1 fruit fly cellular context compared by ENCODE assay signal in genomic region chrX:1948508-1949065, dm6.
A peak's percentile ranks its signal among the peaks of the same experiment; 100 is the strongest.
TF ChIP-seq lines count a peak whose summit lies in the region.

No protein-coding gene starts in this region.

TF ChIP-seq in whole organism, embryonic, 481 proteins besides CTCF, POLR2A, EP300 and RAD21 (continued from another document and continues in another):
- TF ChIP-seq CG10147 (GFP tag; optimal IDR thresholded peaks at IDR 0.05; lab: Kevin White, UChicago) (peak; percentile 3), Pdp1 (GFP tag; optimal IDR thresholded peaks at IDR 0.05; lab: Kevin White, UChicago) (no peak), row (GFP tag; IDR thresholded peaks at IDR 0.05; lab: Robert Waterston, UW) (peak; percentile 53), vvl (GFP tag; IDR thresholded peaks at IDR 0.05; lab: Robert Waterston, UW) (0 out of 2 replicates have a peak, but pooled peaks have one; percentile 19), Meics (GFP tag; optimal IDR thresholded peaks at IDR 0.05; lab: Kevin White, UChicago) (peak; percentile 77), bbx (GFP tag; IDR thresholded peaks at IDR 0.05; lab: Robert Waterston, UW; ENCODE audit: partially characterized antibody) (no peak), CG9932 (GFP tag; IDR thresholded peaks at IDR 0.05; lab: Robert Waterston, UW) (peak; percentile 77), Bdp1 (GFP tag; optimal IDR thresholded peaks at IDR 0.05; lab: Kevin White, UChicago) (no peak), abd-A (tag; optimal IDR thresholded peaks at IDR 0.05; lab: Kevin White, UChicago) (no peak), oc (tag; optimal IDR thresholded peaks at IDR 0.05; lab: Kevin White, UChicago) (no peak), rib (GFP tag; IDR thresholded peaks at IDR 0.05; lab: Robert Waterston, UW) (peak; percentile 72; the same call in 1 of the 2 replicates), zf30C (GFP tag; optimal IDR thresholded peaks at IDR 0.05; lab: Kevin White, UChicago) (no peak), CG13123 (GFP tag; optimal IDR thresholded peaks at IDR 0.05; lab: Kevin White, UChicago) (no peak), H2.0 (GFP tag; IDR thresholded peaks at IDR 0.05; lab: Robert Waterston, UW) (peak; percentile 35; the same call in 1 of the 2 replicates), CG13775 (GFP tag; optimal IDR thresholded peaks at IDR 0.05; lab: Kevin White, UChicago) (peak; percentile 52), CG14860 (GFP tag; IDR thresholded peaks at IDR 0.05; lab: Robert Waterston, UW; ENCODE audit: partially characterized antibody) (no peak), org-1 (GFP tag; optimal IDR thresholded peaks at IDR 0.05; lab: Kevin White, UChicago) (peak; percentile 65), ash1 (GFP tag; optimal IDR thresholded peaks at IDR 0.05; lab: Kevin White, UChicago) (no peak), CG10654 (GFP tag; optimal IDR thresholded peaks at IDR 0.05; lab: Kevin White, UChicago) (no peak), Fer3 (tag; optimal IDR thresholded peaks at IDR 0.05; lab: Kevin White, UChicago) (peak; percentile 59), CG13296 (GFP tag; optimal IDR thresholded peaks at IDR 0.05; lab: Kevin White, UChicago) (no peak), Neu2 (GFP tag; optimal IDR thresholded peaks at IDR 0.05; lab: Kevin White, UChicago; ENCODE audit: borderline replicate concordance) (no peak), sens (GFP tag; lab: Kevin White, UChicago) (peak; percentile 69), caup (GFP tag; optimal IDR thresholded peaks at IDR 0.05; lab: Kevin White, UChicago; ENCODE audit: severe bottlenecking) (peak; percentile 52), Atf3 (GFP tag; optimal IDR thresholded peaks at IDR 0.05; lab: Kevin White, UChicago) (no peak), CG14965 (GFP tag; optimal IDR thresholded peaks at IDR 0.05; lab: Kevin White, UChicago; ENCODE audit: borderline replicate concordance) (no peak), wdn (GFP tag; IDR thresholded peaks at IDR 0.05; lab: Robert Waterston, UW) (peak; percentile 67), NK7.1 (GFP tag; optimal IDR thresholded peaks at IDR 0.05; lab: Kevin White, UChicago) (no peak), stwl (tag; optimal IDR thresholded peaks at IDR 0.05; lab: Kevin White, UChicago) (no peak), scrt (GFP tag; optimal IDR thresholded peaks at IDR 0.05; lab: Kevin White, UChicago) (peak; percentile 55), CG3065 (GFP tag; optimal IDR thresholded peaks at IDR 0.05; lab: Kevin White, UChicago) (no peak), fu2 (GFP tag; optimal IDR thresholded peaks at IDR 0.05; lab: Kevin White, UChicago) (no peak), CG11695 (GFP tag; IDR thresholded peaks at IDR 0.05; lab: Robert Waterston, UW) (peak; percentile 44; the same call in 1 of the 3 replicates), zen (tag; optimal IDR thresholded peaks at IDR 0.05; lab: Kevin White, UChicago) (no peak), pan (optimal IDR thresholded peaks at IDR 0.05; lab: Kevin White, UChicago) (no peak), pan (GFP tag; optimal IDR thresholded peaks at IDR 0.05 in 1 of 2, IDR thresholded peaks at IDR 0.05 in 1 of 2) (peak in 1 of 2 experiments; percentile 27), HmgZ (tag; optimal IDR thresholded peaks at IDR 0.05; lab: Kevin White, UChicago) (peak; percentile 61), ro (GFP tag; IDR thresholded peaks at IDR 0.05; lab: Robert Waterston, UW) (no peak), CG1832 (GFP tag; optimal IDR thresholded peaks at IDR 0.05; lab: Kevin White, UChicago) (peak; percentile 47), ato (GFP tag; IDR thresholded peaks at IDR 0.05; lab: Robert Waterston, UW; ENCODE audit: partially characterized antibody) (no peak), CkIIα-i1 (GFP tag; IDR thresholded peaks at IDR 0.05; lab: Robert Waterston, UW) (no peak), HmgD (GFP tag; optimal IDR thresholded peaks at IDR 0.05; lab: Kevin White, UChicago) (no peak), tgo (GFP tag; IDR thresholded peaks at IDR 0.05; lab: Robert Waterston, UW) (peak; percentile 45; the same call in 2 of the 3 replicates), CG2889 (GFP tag; IDR thresholded peaks at IDR 0.05; lab: Robert Waterston, UW) (no peak), BEAF-32 (GFP tag; optimal IDR thresholded peaks at IDR 0.05; lab: Kevin White, UChicago) (no peak), B-H1 (GFP tag; IDR thresholded peaks at IDR 0.05; lab: Robert Waterston, UW) (no peak; the same call in 2 of the 3 replicates), Awh (GFP tag; IDR thresholded peaks at IDR 0.05; lab: Robert Waterston, UW) (no peak), H15 (GFP tag; IDR thresholded peaks at IDR 0.05; lab: Robert Waterston, UW) (no peak), CG7928 (GFP tag; optimal IDR thresholded peaks at IDR 0.05; lab: Kevin White, UChicago) (peak; percentile 26), CG12219 (GFP tag; optimal IDR thresholded peaks at IDR 0.05; lab: Kevin White, UChicago) (no peak), CG7372 (GFP tag; IDR thresholded peaks at IDR 0.05; lab: Robert Waterston, UW) (0 out of 2 replicates have a peak, but pooled peaks have one; percentile 9), Dref (GFP tag; IDR thresholded peaks at IDR 0.05; lab: Robert Waterston, UW) (no peak), CG17186 (GFP tag; optimal IDR thresholded peaks at IDR 0.05; lab: Kevin White, UChicago) (no peak), Chrac-16 (GFP tag; optimal IDR thresholded peaks at IDR 0.05; lab: Kevin White, UChicago) (peak; percentile 41), tap (tag; optimal IDR thresholded peaks at IDR 0.05; lab: Kevin White, UChicago) (no peak), GATAe (GFP tag; conservative IDR thresholded peaks at IDR 0.05; lab: Robert Waterston, UW) (no peak), Drgx (GFP tag; IDR thresholded peaks at IDR 0.05; lab: Robert Waterston, UW) (peak; percentile 96), fru (optimal IDR thresholded peaks at IDR 0.05; lab: Kevin White, UChicago) (no peak), CG4424 (GFP tag; optimal IDR thresholded peaks at IDR 0.05; lab: Kevin White, UChicago) (peak; percentile 11), nerfin-2 (GFP tag; IDR thresholded peaks at IDR 0.05; lab: Robert Waterston, UW; ENCODE audit: partially characterized antibody) (no peak), dan (GFP tag; IDR thresholded peaks at IDR 0.05; lab: Robert Waterston, UW) (no peak), corto (GFP tag; optimal IDR thresholded peaks at IDR 0.05; lab: Kevin White, UChicago) (no peak), Ptx1 (GFP tag; IDR thresholded peaks at IDR 0.05; lab: Robert Waterston, UW) (peak; percentile 42; the same call in 1 of the 2 replicates), CG10321 (GFP tag; IDR thresholded peaks at IDR 0.05; lab: Robert Waterston, UW) (no peak; the same call in 1 of the 2 replicates), Doc2 (GFP tag; IDR thresholded peaks at IDR 0.05; lab: Robert Waterston, UW) (no peak), CG34422 (GFP tag; IDR thresholded peaks at IDR 0.05; lab: Robert Waterston, UW) (no peak), CG17385 (GFP tag; optimal IDR thresholded peaks at IDR 0.05; lab: Kevin White, UChicago) (no peak), Spps (tag; optimal IDR thresholded peaks at IDR 0.05; lab: Kevin White, UChicago) (no peak), sqz (GFP tag; optimal IDR thresholded peaks at IDR 0.05; lab: Kevin White, UChicago) (no peak), pzg (GFP tag; optimal IDR thresholded peaks at IDR 0.05; lab: Kevin White, UChicago) (no peak), Dfd (GFP tag; optimal IDR thresholded peaks at IDR 0.05; lab: Kevin White, UChicago) (no peak), ssp (GFP tag; IDR thresholded peaks at IDR 0.05; lab: Robert Waterston, UW) (no peak), CG33557 (GFP tag; optimal IDR thresholded peaks at IDR 0.05; lab: Kevin White, UChicago) (no peak), zfh1 (GFP tag; IDR thresholded peaks at IDR 0.05; lab: Robert Waterston, UW) (peak; percentile 47; the same call in 1 of the 3 replicates), CG7271 (tag; optimal IDR thresholded peaks at IDR 0.05; lab: Kevin White, UChicago) (no peak), CG11723 (GFP tag; optimal IDR thresholded peaks at IDR 0.05; lab: Kevin White, UChicago) (no peak), pnt (GFP tag; optimal IDR thresholded peaks at IDR 0.05; lab: Kevin White, UChicago) (no peak), CG9797 (GFP tag; optimal IDR thresholded peaks at IDR 0.05; lab: Kevin White, UChicago) (no peak), Hr51 (GFP tag; optimal IDR thresholded peaks at IDR 0.05; lab: Kevin White, UChicago) (peak; percentile 10 to 52), Adf1 (GFP tag; IDR thresholded peaks at IDR 0.05; lab: Robert Waterston, UW) (no peak), CG15514 (GFP tag; optimal IDR thresholded peaks at IDR 0.05; lab: Kevin White, UChicago) (peak; percentile 59), Lim3 (GFP tag; IDR thresholded peaks at IDR 0.05; lab: Robert Waterston, UW) (no peak), luna (GFP tag; optimal IDR thresholded peaks at IDR 0.05; lab: Kevin White, UChicago) (no peak), CG11560 (tag; IDR thresholded peaks at IDR 0.05; lab: Robert Waterston, UW) (0 out of 3 replicates have a peak, but pooled peaks have one; percentile 8), CG10274 (GFP tag; optimal IDR thresholded peaks at IDR 0.05; lab: Kevin White, UChicago) (peak; percentile 56), pho (GFP tag; optimal IDR thresholded peaks at IDR 0.05; lab: Kevin White, UChicago) (peak; percentile 54), dati (GFP tag; IDR thresholded peaks at IDR 0.05; lab: Robert Waterston, UW) (no peak), CG14441 (GFP tag; IDR thresholded peaks at IDR 0.05; lab: Robert Waterston, UW) (0 out of 2 replicates have a peak, but pooled peaks have one; percentile 17), CG8089 (GFP tag; optimal IDR thresholded peaks at IDR 0.05; lab: Kevin White, UChicago) (no peak), CG7745 (tag; optimal IDR thresholded peaks at IDR 0.05; lab: Kevin White, UChicago) (no peak), fd64A (GFP tag; optimal IDR thresholded peaks at IDR 0.05; lab: Kevin White, UChicago) (no peak), tx (GFP tag; optimal IDR thresholded peaks at IDR 0.05; lab: Kevin White, UChicago) (peak; percentile 11), Gsc (GFP tag; IDR thresholded peaks at IDR 0.05; lab: Robert Waterston, UW) (no peak), CoRest (tag; optimal IDR thresholded peaks at IDR 0.05; lab: Kevin White, UChicago) (peak; percentile 45), CG9437 (GFP tag; optimal IDR thresholded peaks at IDR 0.05; lab: Kevin White, UChicago) (peak; percentile 32), CG6765 (GFP tag; optimal IDR thresholded peaks at IDR 0.05; lab: Kevin White, UChicago) (peak; percentile 62), dimm (GFP tag; IDR thresholded peaks at IDR 0.05; lab: Robert Waterston, UW) (no peak), dmrt11E (tag; optimal IDR thresholded peaks at IDR 0.05; lab: Kevin White, UChicago) (no peak), Rx (GFP tag; IDR thresholded peaks at IDR 0.05; lab: Robert Waterston, UW) (peak; percentile 29; the same call in 1 of the 2 replicates), CG18599 (GFP tag; optimal IDR thresholded peaks at IDR 0.05; lab: Kevin White, UChicago) (peak; percentile 87), CG17912 (GFP tag; optimal IDR thresholded peaks at IDR 0.05; lab: Kevin White, UChicago) (no peak), CG13287 (GFP tag; IDR thresholded peaks at IDR 0.05; lab: Robert Waterston, UW; ENCODE audit: partially characterized antibody) (no peak), Atf-2 (GFP tag; optimal IDR thresholded peaks at IDR 0.05; lab: Kevin White, UChicago) (no peak), ham (GFP tag; IDR thresholded peaks at IDR 0.05; lab: Robert Waterston, UW) (0 out of 2 replicates have a peak, but pooled peaks have one; percentile 22), knrl (GFP tag; IDR thresholded peaks at IDR 0.05; lab: Robert Waterston, UW; ENCODE audit: partially characterized antibody) (no peak), CG2116 (GFP tag; optimal IDR thresholded peaks at IDR 0.05; lab: Kevin White, UChicago) (no peak), repo (GFP tag; optimal IDR thresholded peaks at IDR 0.05; lab: Kevin White, UChicago) (no peak), esg (GFP tag; conservative IDR thresholded peaks at IDR 0.05; lab: Robert Waterston, UW) (peak; percentile 33), btn (GFP tag; optimal IDR thresholded peaks at IDR 0.05; lab: Kevin White, UChicago) (no peak), trem (tag; optimal IDR thresholded peaks at IDR 0.05; lab: Kevin White, UChicago) (no peak), cad (GFP tag; optimal IDR thresholded peaks at IDR 0.05; lab: Kevin White, UChicago) (no peak), CG6854 (GFP tag; optimal IDR thresholded peaks at IDR 0.05; lab: Kevin White, UChicago) (no peak), eve (GFP tag; optimal IDR thresholded peaks at IDR 0.05; lab: Kevin White, UChicago) (no peak), jigr1 (GFP tag; IDR thresholded peaks at IDR 0.05; lab: Robert Waterston, UW) (no peak), Sin3A (optimal IDR thresholded peaks at IDR 0.05; lab: Kevin White, UChicago) (no peak), CG30403 (GFP tag; optimal IDR thresholded peaks at IDR 0.05; lab: Kevin White, UChicago) (peak; percentile 60), CG9727 (GFP tag; optimal IDR thresholded peaks at IDR 0.05; lab: Kevin White, UChicago) (peak; percentile 52), CG15479 (GFP tag; optimal IDR thresholded peaks at IDR 0.05; lab: Kevin White, UChicago) (no peak), CG8478 (optimal IDR thresholded peaks at IDR 0.05; lab: Kevin White, UChicago) (no peak), sug (tag; optimal IDR thresholded peaks at IDR 0.05; lab: Kevin White, UChicago) (no peak), CG6254 (GFP tag; optimal IDR thresholded peaks at IDR 0.05; lab: Kevin White, UChicago) (no peak), Nf-YA (GFP tag; IDR thresholded peaks at IDR 0.05; lab: Robert Waterston, UW) (no peak), odd (GFP tag; optimal IDR thresholded peaks at IDR 0.05; lab: Kevin White, UChicago) (no peak), Mes4 (GFP tag; optimal IDR thresholded peaks at IDR 0.05; lab: Kevin White, UChicago) (no peak), crol (GFP tag; IDR thresholded peaks at IDR 0.05; lab: Robert Waterston, UW) (0 out of 2 replicates have a peak, but pooled peaks have one; percentile 10), mld (GFP tag; IDR thresholded peaks at IDR 0.05; lab: Robert Waterston, UW; ENCODE audit: partially characterized antibody) (no peak), CG6175 (GFP tag; IDR thresholded peaks at IDR 0.05; lab: Robert Waterston, UW) (no peak), eyg (GFP tag; optimal IDR thresholded peaks at IDR 0.05; lab: Kevin White, UChicago) (no peak), CG12744 (GFP tag; optimal IDR thresholded peaks at IDR 0.05; lab: Kevin White, UChicago) (peak; percentile 14), pros (GFP tag; optimal IDR thresholded peaks at IDR 0.05; lab: Kevin White, UChicago) (no peak), twi (tag; optimal IDR thresholded peaks at IDR 0.05; lab: Kevin White, UChicago) (no peak), sc (optimal IDR thresholded peaks at IDR 0.05; lab: Kevin White, UChicago) (no peak), sc (GFP tag; optimal IDR thresholded peaks at IDR 0.05; lab: Kevin White, UChicago) (no peak), CG4282 (GFP tag; optimal IDR thresholded peaks at IDR 0.05; lab: Kevin White, UChicago) (no peak)
